Worm (Caenorhabditis elegans): ENCODE data around the gene vps-60.

The vps-60 gene

ce11 chrV:8609776-8610529 lies 4.0 kb upstream of the vps-60 start (continued):
- no peak for TF ChIP-seq nhr-25 (tag; optimal IDR thresholded peaks at IDR 0.05; ENCODE audit: borderline replicate concordance, insufficient read depth)
- TF ChIP-seq spr-1 (tag; optimal IDR thresholded peaks at IDR 0.05): no peak
- peak; percentile 22 for TF ChIP-seq rbr-2 (tag; optimal IDR thresholded peaks at IDR 0.05)
- no peak for TF ChIP-seq spr-3 (GFP tag; optimal IDR thresholded peaks at IDR 0.05)
- TF ChIP-seq dpl-1 (GFP tag; optimal IDR thresholded peaks at IDR 0.05): no peak
- no peak for TF ChIP-seq ama-1 (optimal IDR thresholded peaks at IDR 0.05)
- no peak for TF ChIP-seq nhr-6 (tag; optimal IDR thresholded peaks at IDR 0.05)
- no peak for TF ChIP-seq nhr-237 (tag; optimal IDR thresholded peaks at IDR 0.05)
- peak; percentile 30 for TF ChIP-seq mep-1 (tag; optimal IDR thresholded peaks at IDR 0.05)
- TF ChIP-seq nhr-48 (tag; optimal IDR thresholded peaks at IDR 0.05): no peak
- TF ChIP-seq egl-27 (tag; optimal IDR thresholded peaks at IDR 0.05): no peak
- TF ChIP-seq lim-7 (GFP tag; IDR thresholded peaks at IDR 0.05): no peak
- TF ChIP-seq tag-97 (GFP tag; IDR thresholded peaks at IDR 0.05): no peak
- TF ChIP-seq saeg-2 (GFP tag; IDR thresholded peaks at IDR 0.05): no peak
- no peak for TF ChIP-seq pha-4 (GFP tag; IDR thresholded peaks at IDR 0.05)
- no peak for TF ChIP-seq pha-4 (tag; optimal IDR thresholded peaks at IDR 0.05)
- no peak for TF ChIP-seq nhr-102 (tag; optimal IDR thresholded peaks at IDR 0.05)
- TF ChIP-seq madf-5 (GFP tag; IDR thresholded peaks at IDR 0.05): no peak
- TF ChIP-seq T26A8.4 (GFP tag; IDR thresholded peaks at IDR 0.05): no peak
- TF ChIP-seq nhr-111 (GFP tag; optimal IDR thresholded peaks at IDR 0.05): no peak
- TF ChIP-seq R02D3.7 (tag; optimal IDR thresholded peaks at IDR 0.05): no peak
- TF ChIP-seq tra-1 (GFP tag; IDR thresholded peaks at IDR 0.05): no peak
- TF ChIP-seq zip-2 (tag; optimal IDR thresholded peaks at IDR 0.05): no peak
- peak; percentile 96 for TF ChIP-seq hlh-30 (tag; optimal IDR thresholded peaks at IDR 0.05; ENCODE audit: insufficient read depth)
- TF ChIP-seq aly-2 (tag; optimal IDR thresholded peaks at IDR 0.05): no peak
- no peak for TF ChIP-seq jun-1 (tag; optimal IDR thresholded peaks at IDR 0.05)
- TF ChIP-seq php-3 (GFP tag; IDR thresholded peaks at IDR 0.05): no peak
- 0 out of 2 replicates have a peak, but pooled peaks have one; percentile 12 for TF ChIP-seq set-16 (GFP tag; IDR thresholded peaks at IDR 0.05)
- TF ChIP-seq lin-38 (GFP tag; IDR thresholded peaks at IDR 0.05): peak; percentile 15; the same call in 1 of the 2 replicates
- no peak for TF ChIP-seq ceh-62 (tag; optimal IDR thresholded peaks at IDR 0.05)
- 0 out of 2 replicates have a peak, but pooled peaks have one; percentile 52 for TF ChIP-seq ctbp-1 (GFP tag; IDR thresholded peaks at IDR 0.05)
- TF ChIP-seq mdl-1 (tag; optimal IDR thresholded peaks at IDR 0.05): peak; percentile 10 to 60
- TF ChIP-seq vab-7 (GFP tag; IDR thresholded peaks at IDR 0.05): no peak
- TF ChIP-seq ztf-11 (tag; optimal IDR thresholded peaks at IDR 0.05): no peak
- no peak for TF ChIP-seq dmd-9 (GFP tag; IDR thresholded peaks at IDR 0.05)
- peak; percentile 24; the same call in 1 of the 2 replicates for TF ChIP-seq egl-43 (GFP tag; IDR thresholded peaks at IDR 0.05)
- TF ChIP-seq dmd-8 (GFP tag; IDR thresholded peaks at IDR 0.05): no peak
- TF ChIP-seq daf-16 (GFP tag; optimal IDR thresholded peaks at IDR 0.05): no peak
- peak; percentile 15 for TF ChIP-seq daf-16 (tag; optimal IDR thresholded peaks at IDR 0.05)
- no peak for TF ChIP-seq madf-9 (GFP tag; conservative IDR thresholded peaks at IDR 0.05)
- no peak for TF ChIP-seq nhr-10 (tag; optimal IDR thresholded peaks at IDR 0.05)
- 0 out of 2 replicates have a peak, but pooled peaks have one; percentile 21 for TF ChIP-seq lin-1 (GFP tag; IDR thresholded peaks at IDR 0.05)
- TF ChIP-seq nhr-41 (GFP tag; IDR thresholded peaks at IDR 0.05): no peak
- peak; percentile 79 for TF ChIP-seq mxl-3 (GFP tag; optimal IDR thresholded peaks at IDR 0.05)
- peak in 1 of 2 experiments; percentile 80 for TF ChIP-seq unc-62 (GFP tag; optimal IDR thresholded peaks at IDR 0.05 in 1 of 2)
- TF ChIP-seq unc-62 (tag; optimal IDR thresholded peaks at IDR 0.05): no peak
- no peak for TF ChIP-seq snpc-1.2 (GFP tag; IDR thresholded peaks at IDR 0.05)
- TF ChIP-seq arid-1 (GFP tag; conservative IDR thresholded peaks at IDR 0.05): no peak
- no peak for TF ChIP-seq nhr-77 (tag; optimal IDR thresholded peaks at IDR 0.05)
- no peak for TF ChIP-seq ceh-20 (GFP tag; IDR thresholded peaks at IDR 0.05)
- no peak for TF ChIP-seq fos-1 (tag; optimal IDR thresholded peaks at IDR 0.05)
